Fruit fly (Drosophila melanogaster) whole organism, embryonic: Measurements from ENCODE around the gene CG3036.

Source experiments
- BEAF-32 ChIP-seq: fragments of 200-800 bp; sonication (Bioruptor generic); optimal IDR thresholded peaks from 3 replicates; lab custom pipeline; 2017; ENCODE audit warnings: missing biosample characterization, missing genetic modification characterization, mild to moderate bottlenecking, moderate library complexity, missing genetic modification reagents
- CG11504 ChIP-seq: fragments of 200-800 bp; sonication (Bioruptor generic); optimal IDR thresholded peaks from 3 replicates; lab custom pipeline; 2019; ENCODE audit warnings: missing biosample characterization, mild to moderate bottlenecking, missing genetic modification characterization, moderate library complexity
- CG11695 ChIP-seq: fragments of 200-800 bp; sonication (Bioruptor generic); IDR thresholded peaks from 3 replicates; pipeline ENCODE4 v1.3.6; 2022; ENCODE audit warnings: missing biosample characterization, missing genetic modification characterization
- CG14014 ChIP-seq: fragments of 200-800 bp; sonication (Bioruptor generic); IDR thresholded peaks from 2 replicates; pipeline ENCODE4 v1.3.6; 2022; ENCODE audit warnings: missing biosample characterization, missing genetic modification characterization
- CG1529 ChIP-seq: fragments of 200-800 bp; sonication (Bioruptor generic); optimal IDR thresholded peaks from 3 replicates; lab custom pipeline; 2018; ENCODE audit warnings: missing biosample characterization, missing genetic modification characterization
- CG15479 ChIP-seq: fragments of 200-800 bp; sonication (Bioruptor generic); optimal IDR thresholded peaks from 3 replicates; lab custom pipeline; 2019; ENCODE audit warnings: missing biosample characterization, mild to moderate bottlenecking, missing genetic modification characterization, moderate library complexity
- CG15696 ChIP-seq: fragments of 200-800 bp; sonication (Bioruptor generic); optimal IDR thresholded peaks from 2 replicates; lab custom pipeline; 2019; ENCODE audit warnings: missing biosample characterization, mild to moderate bottlenecking, missing genetic modification characterization, moderate library complexity
- CG18262 ChIP-seq: fragments of 200-800 bp; optimal IDR thresholded peaks from 3 replicates; lab custom pipeline; 2019; ENCODE audit warnings: missing biosample characterization, mild to moderate bottlenecking, missing genetic modification characterization, moderate library complexity
- CG3065 ChIP-seq: fragments of 200-800 bp; sonication (Bioruptor generic); optimal IDR thresholded peaks from 2 replicates; lab custom pipeline; 2016; ENCODE audit warnings: missing biosample characterization, missing genetic modification characterization
- CG34224 ChIP-seq: fragments of 200-800 bp; sonication (Bioruptor generic); IDR thresholded peaks from 3 replicates; pipeline ENCODE4 v1.3.6; 2022; ENCODE audit warnings: missing biosample characterization, missing genetic modification characterization; ENCODE audit not compliant: partially characterized antibody
- CG3726 ChIP-seq: fragments of 200-800 bp; sonication (Bioruptor generic); IDR thresholded peaks from 3 replicates; pipeline ENCODE4, ENCODE4 v1.3.6; 2022; ENCODE audit warnings: missing biosample characterization, missing genetic modification characterization
- CG3838 ChIP-seq: fragments of 200-800 bp; sonication (Bioruptor generic); optimal IDR thresholded peaks from 3 replicates; lab custom pipeline; 2016; ENCODE audit warnings: missing biosample characterization, missing genetic modification characterization
- CG42726 ChIP-seq: fragments of 200-800 bp; sonication (Bioruptor generic); IDR thresholded peaks from 2 replicates; pipeline ENCODE4 v1.3.6; 2022; ENCODE audit warnings: missing biosample characterization, missing genetic modification characterization; ENCODE audit not compliant: partially characterized antibody
- CG5245 ChIP-seq: fragments of 200-800 bp; sonication (Bioruptor generic); optimal IDR thresholded peaks from 3 replicates; lab custom pipeline; 2016; ENCODE audit warnings: missing biosample characterization, missing genetic modification characterization
- CG7987 ChIP-seq: fragments of 200-800 bp; sonication (Bioruptor generic); optimal IDR thresholded peaks from 2 replicates; lab custom pipeline; 2018; ENCODE audit warnings: missing biosample characterization, mild to moderate bottlenecking, missing genetic modification characterization, moderate library complexity
- CG8089 ChIP-seq: fragments of 200-800 bp; sonication (Bioruptor generic); optimal IDR thresholded peaks from 3 replicates; lab custom pipeline; 2016; ENCODE audit warnings: missing biosample characterization, missing genetic modification characterization
- CG8359 ChIP-seq: fragments of 200-800 bp; sonication (Bioruptor generic); optimal IDR thresholded peaks from 2 replicates; lab custom pipeline; 2017; ENCODE audit warnings: missing biosample characterization, mild to moderate bottlenecking, missing genetic modification characterization, borderline replicate concordance
- D19B ChIP-seq: fragments of 200-800 bp; sonication (Bioruptor generic); optimal IDR thresholded peaks from 2 replicates; lab custom pipeline; 2017; ENCODE audit warnings: missing biosample characterization, mild to moderate bottlenecking, missing genetic modification characterization
- Drgx ChIP-seq: fragments of 200-800 bp; sonication (Bioruptor generic); IDR thresholded peaks from 2 replicates; pipeline ENCODE4 v1.3.6; 2022; ENCODE audit warnings: missing biosample characterization, missing genetic modification characterization
- Eip74EF ChIP-seq, 2 experiments: fragments of 200-800 bp in 1 of 2; fragments of >200 bp in 1 of 2; sonication (Bioruptor generic) in 1 of 2; optimal IDR thresholded peaks; 2 replicates each; lab custom pipeline; 2017 to 2019; ENCODE audit warnings: missing biosample characterization in 2 of 2, missing genetic modification characterization in 2 of 2, mild to moderate bottlenecking in 1 of 2, moderate library complexity in 1 of 2
- GATAe ChIP-seq: fragments of 200-800 bp; sonication (Bioruptor generic); conservative IDR thresholded peaks from 2 replicates; pipeline ENCODE4 v1.3.6; 2022; ENCODE audit warnings: missing biosample characterization, missing genetic modification characterization
- HLH4C ChIP-seq: fragments of 200-800 bp; sonication (Bioruptor generic); IDR thresholded peaks from 3 replicates; pipeline ENCODE4 v1.3.6; 2022; ENCODE audit warnings: missing biosample characterization, missing genetic modification characterization; ENCODE audit not compliant: partially characterized antibody
- Kr ChIP-seq: fragments of 200-800 bp; sonication (Bioruptor generic); optimal IDR thresholded peaks from 2 replicates; lab custom pipeline; 2017; ENCODE audit warnings: missing biosample characterization, mild to moderate bottlenecking, missing genetic modification characterization
- Lim3 ChIP-seq: fragments of 200-800 bp; sonication (Bioruptor generic); IDR thresholded peaks from 2 replicates; pipeline ENCODE4 v1.3.6; 2022; ENCODE audit warnings: missing biosample characterization, missing genetic modification characterization
- MBD-R2 ChIP-seq: fragments of 200-800 bp; sonication (Bioruptor generic); IDR thresholded peaks from 2 replicates; pipeline ENCODE4 v1.3.6; 2022; ENCODE audit warnings: missing biosample characterization, missing genetic modification characterization
- Med ChIP-seq: fragments of 200-800 bp; sonication (Bioruptor generic); peaks from one replicate; lab custom pipeline; 2016; ENCODE audit warnings: missing biosample characterization, missing genetic modification characterization, mild to moderate bottlenecking, inconsistent platforms, moderate library complexity
- NK7.1 ChIP-seq: fragments of 200-800 bp; sonication (Bioruptor generic); optimal IDR thresholded peaks from 3 replicates; lab custom pipeline; 2016; ENCODE audit warnings: missing biosample characterization, missing genetic modification characterization
- NfI ChIP-seq: fragments of 200-800 bp; sonication (Bioruptor generic); optimal IDR thresholded peaks from 3 replicates; lab custom pipeline; 2018; ENCODE audit warnings: missing biosample characterization, mild to moderate bottlenecking, missing genetic modification characterization, moderate library complexity
- Side ChIP-seq: fragments of 200-800 bp; sonication (Bioruptor generic); optimal IDR thresholded peaks from 2 replicates; lab custom pipeline; 2016; ENCODE audit warnings: missing biosample characterization, missing genetic modification characterization
- Xbp1 ChIP-seq: fragments of 200-800 bp; sonication (Bioruptor generic); optimal IDR thresholded peaks from 3 replicates; lab custom pipeline; 2016; ENCODE audit warnings: missing biosample characterization, mild to moderate bottlenecking, missing genetic modification characterization
- YL-1 ChIP-seq: fragments of 200-800 bp; sonication (Bioruptor generic); optimal IDR thresholded peaks from 3 replicates; lab custom pipeline; 2017; ENCODE audit warnings: missing biosample characterization, mild to moderate bottlenecking, missing genetic modification characterization
- br ChIP-seq: fragments of >200 bp; optimal IDR thresholded peaks from 2 replicates; lab custom pipeline; 2017
- cato ChIP-seq: fragments of 200-800 bp; sonication (Bioruptor generic); optimal IDR thresholded peaks from 2 replicates; lab custom pipeline; 2016; ENCODE audit warnings: missing biosample characterization, missing genetic modification characterization, borderline replicate concordance
- croc ChIP-seq: fragments of 200-800 bp; sonication (Bioruptor generic); conservative IDR thresholded peaks from 3 replicates; pipeline ENCODE4 v1.3.6; 2022; ENCODE audit warnings: missing biosample characterization, missing genetic modification characterization
- cwo ChIP-seq: fragments of 200-800 bp; sonication (Bioruptor generic); optimal IDR thresholded peaks from 3 replicates; lab custom pipeline; 2017; ENCODE audit warnings: missing biosample characterization, missing genetic modification characterization, mild to moderate bottlenecking, moderate library complexity, missing genetic modification reagents
- ems ChIP-seq: fragments of 200-800 bp; sonication (Bioruptor generic); optimal IDR thresholded peaks from 3 replicates; lab custom pipeline; 2016; ENCODE audit warnings: missing biosample characterization, missing genetic modification characterization
- eve ChIP-seq, 2 experiments: fragments of >200 bp; optimal IDR thresholded peaks; 2 replicates each; lab custom pipeline; 2017; ENCODE audit warnings: missing biosample characterization in 2 of 2, missing genetic modification characterization in 2 of 2
- exex ChIP-seq: fragments of 200-800 bp; sonication (Bioruptor generic); optimal IDR thresholded peaks from 4 replicates; lab custom pipeline; 2018; ENCODE audit warnings: missing biosample characterization, mild to moderate bottlenecking, missing genetic modification characterization, moderate library complexity
- gem ChIP-seq: fragments of 200-800 bp; sonication (Bioruptor generic); optimal IDR thresholded peaks from 2 replicates; lab custom pipeline; 2019; ENCODE audit warnings: missing biosample characterization, mild to moderate bottlenecking, missing genetic modification characterization, moderate library complexity
- grn ChIP-seq: fragments of 200-800 bp; sonication (Bioruptor generic); optimal IDR thresholded peaks from 3 replicates; lab custom pipeline; 2017; ENCODE audit warnings: missing biosample characterization, missing genetic modification characterization
- gro ChIP-seq: fragments of 200-800 bp; sonication (Bioruptor generic); optimal IDR thresholded peaks from 2 replicates; lab custom pipeline; 2016; ENCODE audit warnings: missing biosample characterization, missing genetic modification characterization
- her ChIP-seq: fragments of 200-800 bp; sonication (Bioruptor generic); optimal IDR thresholded peaks from 2 replicates; lab custom pipeline; 2016; ENCODE audit warnings: missing biosample characterization, missing genetic modification characterization
- klu ChIP-seq: fragments of 200-800 bp; sonication (Bioruptor generic); IDR thresholded peaks from 2 replicates; pipeline ENCODE4 v1.3.6; 2022; ENCODE audit warnings: missing biosample characterization, missing genetic modification characterization
- lilli ChIP-seq: fragments of 200-800 bp; sonication (Bioruptor generic); optimal IDR thresholded peaks from 3 replicates; lab custom pipeline; 2016; ENCODE audit warnings: missing biosample characterization, missing genetic modification characterization
- mam ChIP-seq: fragments of 200-800 bp; sonication (Bioruptor generic); optimal IDR thresholded peaks from 3 replicates; lab custom pipeline; 2016; ENCODE audit warnings: missing biosample characterization, missing genetic modification characterization
- mirr ChIP-seq: fragments of 200-800 bp; sonication (Bioruptor generic); optimal IDR thresholded peaks from 3 replicates; lab custom pipeline; 2018; ENCODE audit warnings: missing biosample characterization, mild to moderate bottlenecking, missing genetic modification characterization
- sd ChIP-seq: fragments of 200-800 bp; sonication (Bioruptor generic); optimal IDR thresholded peaks from 3 replicates; lab custom pipeline; 2018; ENCODE audit warnings: missing biosample characterization, mild to moderate bottlenecking, missing genetic modification characterization, moderate library complexity
- sens-2 ChIP-seq: fragments of 200-800 bp; sonication (Bioruptor generic); IDR thresholded peaks from 2 replicates; pipeline ENCODE4 v1.3.6; 2022; ENCODE audit warnings: missing biosample characterization, missing genetic modification characterization
- sug ChIP-seq: fragments of 200-800 bp; optimal IDR thresholded peaks from 2 replicates; lab custom pipeline; 2019; ENCODE audit warnings: missing biosample characterization, mild to moderate bottlenecking, missing genetic modification characterization, moderate library complexity
- z ChIP-seq: fragments of 200-800 bp; sonication (Bioruptor generic); IDR thresholded peaks from 3 replicates; pipeline ENCODE4 v1.3.6; 2022; ENCODE audit warnings: missing biosample characterization, missing genetic modification characterization
- zfh1 ChIP-seq: fragments of 200-800 bp; sonication (Bioruptor generic); IDR thresholded peaks from 3 replicates; pipeline ENCODE4 v1.3.6; 2022; ENCODE audit warnings: missing biosample characterization, missing genetic modification characterization
- zfh2 ChIP-seq: fragments of 200-800 bp; sonication (Bioruptor generic); optimal IDR thresholded peaks from 2 replicates; lab custom pipeline; 2016; ENCODE audit warnings: missing biosample characterization, missing genetic modification characterization

Gene CG3036

DNA sequence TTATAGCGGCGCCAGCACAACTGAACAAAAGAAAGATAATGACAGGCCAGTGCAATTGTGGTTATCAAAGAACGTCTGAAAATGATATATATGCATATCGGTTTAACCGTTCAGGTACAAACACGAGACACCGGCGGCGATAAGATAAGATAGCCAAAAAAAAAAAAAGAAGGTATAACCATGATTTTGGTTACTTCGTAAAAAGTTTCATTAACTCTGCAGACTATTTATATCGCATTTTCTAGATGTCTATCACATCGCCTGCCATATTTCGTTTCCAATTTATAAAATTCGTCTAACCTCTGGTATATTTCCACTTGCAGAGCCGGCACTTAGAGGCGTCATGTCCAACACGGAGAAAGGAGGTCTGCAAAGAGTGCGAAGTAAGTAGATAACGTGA is 1.7 kb downstream of the CG3036 start:
- TF ChIP-seq CG42726 (GFP tag; lab: Robert Waterston, UW) (no peak), exex (tag; lab: Kevin White, UChicago) (peak; percentile 55), eve (GFP tag; optimal IDR thresholded peaks at IDR 0.05; lab: Kevin White, UChicago) (peak in 1 of 2 experiments; percentile 32), Kr (GFP tag; lab: Kevin White, UChicago) (no peak), sens-2 (no peak), YL-1 (GFP tag; lab: Kevin White, UChicago) (no peak), D19B (GFP tag; lab: Kevin White, UChicago) (no peak), Med (GFP tag; lab: Kevin White, UChicago) (no peak), croc (GFP tag; lab: Robert Waterston, UW) (no peak), NK7.1 (GFP tag; lab: Kevin White, UChicago) (no peak), cato (GFP tag; lab: Kevin White, UChicago) (no peak), CG7987 (GFP tag; lab: Kevin White, UChicago) (no peak), gro (no peak), CG3065 (GFP tag; lab: Kevin White, UChicago) (no peak), cwo (peak; percentile 83), sd (peak; percentile 9), HLH4C (no peak), NfI (GFP tag; lab: Kevin White, UChicago) (no peak), CG1529 (GFP tag; lab: Kevin White, UChicago) (no peak), CG8359 (GFP tag; lab: Kevin White, UChicago) (no peak), klu (GFP tag; lab: Robert Waterston, UW) (no peak), CG3726 (no peak), her (GFP tag; lab: Kevin White, UChicago) (no peak), CG3838 (GFP tag; lab: Kevin White, UChicago) (no peak), sug (peak; percentile 32), BEAF-32 (no peak), ems (GFP tag; lab: Kevin White, UChicago) (no peak), lilli (GFP tag; lab: Kevin White, UChicago) (no peak), CG5245 (GFP tag; lab: Kevin White, UChicago) (no peak), CG15696 (tag; lab: Kevin White, UChicago) (no peak), Side (GFP tag; lab: Kevin White, UChicago) (no peak), Drgx (no peak), z (GFP tag; lab: Robert Waterston, UW) (no peak), CG11695 (GFP tag; lab: Robert Waterston, UW) (no peak), CG18262 (tag; lab: Kevin White, UChicago) (no peak), mirr (GFP tag; lab: Kevin White, UChicago) (peak; percentile 30), CG34224 (GFP tag; lab: Robert Waterston, UW) (no peak), zfh1 (no peak), CG14014 (no peak), grn (GFP tag; lab: Kevin White, UChicago) (peak; percentile 81), CG8089 (GFP tag; lab: Kevin White, UChicago) (no peak), gem (tag; lab: Kevin White, UChicago) (no peak), mam (no peak), GATAe (GFP tag; lab: Robert Waterston, UW) (peak; percentile 33; the same call in 1 of the 2 replicates), Eip74EF (GFP tag; optimal IDR thresholded peaks at IDR 0.05; lab: Kevin White, UChicago) (no peak), CG11504 (tag; lab: Kevin White, UChicago) (no peak), br (lab: Kevin White, UChicago) (no peak), zfh2 (GFP tag; lab: Kevin White, UChicago) (no peak), CG15479 (GFP tag; lab: Kevin White, UChicago) (peak; percentile 36), Xbp1 (GFP tag; lab: Kevin White, UChicago) (no peak), Lim3 (GFP tag; lab: Robert Waterston, UW) (no peak), MBD-R2 (GFP tag; lab: Robert Waterston, UW) (no peak)
